Fruit fly (Drosophila melanogaster) whole organism, adult: ENCODE results near the gene CG11619.

Experiments
- CG11617 ChIP-seq: fragments of 200-800 bp; sonication (Bioruptor generic); optimal IDR thresholded peaks from 2 replicates; lab custom pipeline; 2017; ENCODE audit warnings: mild to moderate bottlenecking, missing biosample characterization, missing genetic modification reagents, missing genetic modification characterization
- CG12768 ChIP-seq: fragments of 200-800 bp; sonication (Bioruptor generic); optimal IDR thresholded peaks from 2 replicates; lab custom pipeline; 2017; ENCODE audit warnings: missing biosample characterization, missing genetic modification characterization, mild to moderate bottlenecking, moderate library complexity, missing genetic modification reagents
- CG14711 ChIP-seq: fragments of 200-800 bp; sonication (Bioruptor generic); optimal IDR thresholded peaks from 2 replicates; lab custom pipeline; 2018; ENCODE audit warnings: missing biosample characterization, mild to moderate bottlenecking, missing genetic modification characterization, moderate library complexity
- CG1620 ChIP-seq: fragments of 200-800 bp; sonication (Bioruptor generic); optimal IDR thresholded peaks from 2 replicates; lab custom pipeline; 2016; ENCODE audit warnings: missing biosample characterization, missing genetic modification characterization
- CG33017 ChIP-seq: fragments of 200-800 bp; sonication (Bioruptor generic); optimal IDR thresholded peaks from 2 replicates; lab custom pipeline; 2018; ENCODE audit warnings: missing biosample characterization, mild to moderate bottlenecking, missing genetic modification characterization, moderate library complexity
- CG5204 ChIP-seq: fragments of 200-800 bp; sonication (Bioruptor generic); optimal IDR thresholded peaks from 2 replicates; lab custom pipeline; 2016; ENCODE audit warnings: missing biosample characterization, missing genetic modification characterization
- CG7045 ChIP-seq: fragments of 200-800 bp; sonication (Bioruptor generic); optimal IDR thresholded peaks from 2 replicates; lab custom pipeline; 2017; ENCODE audit warnings: missing biosample characterization, mild to moderate bottlenecking, missing genetic modification characterization
- CG7101 ChIP-seq: fragments of 200-800 bp; sonication (Bioruptor generic); optimal IDR thresholded peaks from 2 replicates; lab custom pipeline; 2018; ENCODE audit warnings: missing biosample characterization, mild to moderate bottlenecking, missing genetic modification characterization, moderate library complexity
- Clk ChIP-seq: fragments of 200-800 bp; sonication (Bioruptor generic); optimal IDR thresholded peaks from 2 replicates; lab custom pipeline; 2017; ENCODE audit warnings: missing biosample characterization, missing genetic modification characterization
- Crg-1 ChIP-seq: fragments of 200-800 bp; sonication (Bioruptor generic); optimal IDR thresholded peaks from 2 replicates; lab custom pipeline; 2016; ENCODE audit warnings: missing biosample characterization, missing genetic modification characterization
- Hr96 ChIP-seq: fragments of 200-800 bp; sonication (Bioruptor generic); optimal IDR thresholded peaks from 2 replicates; lab custom pipeline; 2016; ENCODE audit warnings: missing biosample characterization, missing genetic modification characterization
- Mnt ChIP-seq: fragments of 200-800 bp; sonication (Bioruptor generic); optimal IDR thresholded peaks from 2 replicates; lab custom pipeline; 2016; ENCODE audit warnings: missing biosample characterization, mild to moderate bottlenecking, missing genetic modification characterization
- bab1 ChIP-seq: fragments of 200-800 bp; sonication (Bioruptor generic); optimal IDR thresholded peaks from 3 replicates; lab custom pipeline; 2019; ENCODE audit warnings: missing biosample characterization, mild to moderate bottlenecking, missing genetic modification characterization, moderate library complexity
- cic ChIP-seq: fragments of 200-800 bp; sonication (Bioruptor generic); optimal IDR thresholded peaks from 2 replicates; lab custom pipeline; 2017; ENCODE audit warnings: missing biosample characterization, mild to moderate bottlenecking, missing genetic modification characterization, moderate library complexity
- cnc ChIP-seq, 2 experiments: fragments of >200 bp; optimal IDR thresholded peaks; 2 replicates each; lab custom pipeline; 2017
- kay ChIP-seq: fragments of 200-800 bp; sonication (Bioruptor generic); peaks from one replicate; lab custom pipeline; 2016; ENCODE audit warnings: missing biosample characterization, missing genetic modification characterization, borderline replicate concordance
- ovo ChIP-seq: fragments of 200-800 bp; sonication (Bioruptor generic); optimal IDR thresholded peaks from 2 replicates; lab custom pipeline; 2016; ENCODE audit warnings: missing biosample characterization, missing genetic modification characterization
- pad ChIP-seq: fragments of 200-800 bp; sonication (Bioruptor generic); optimal IDR thresholded peaks from 3 replicates; lab custom pipeline; 2017; ENCODE audit warnings: missing biosample characterization, missing genetic modification characterization, mild to moderate bottlenecking, moderate library complexity, missing genetic modification reagents
- tj ChIP-seq: fragments of 200-800 bp; sonication (Bioruptor generic); optimal IDR thresholded peaks from 3 replicates; lab custom pipeline; 2017; ENCODE audit warnings: missing biosample characterization, mild to moderate bottlenecking, missing genetic modification characterization, moderate library complexity
- toe ChIP-seq: fragments of 200-800 bp; sonication (Bioruptor generic); optimal IDR thresholded peaks from 2 replicates; lab custom pipeline; 2016; ENCODE audit warnings: missing biosample characterization, missing genetic modification characterization

Gene CG11619

DNA sequence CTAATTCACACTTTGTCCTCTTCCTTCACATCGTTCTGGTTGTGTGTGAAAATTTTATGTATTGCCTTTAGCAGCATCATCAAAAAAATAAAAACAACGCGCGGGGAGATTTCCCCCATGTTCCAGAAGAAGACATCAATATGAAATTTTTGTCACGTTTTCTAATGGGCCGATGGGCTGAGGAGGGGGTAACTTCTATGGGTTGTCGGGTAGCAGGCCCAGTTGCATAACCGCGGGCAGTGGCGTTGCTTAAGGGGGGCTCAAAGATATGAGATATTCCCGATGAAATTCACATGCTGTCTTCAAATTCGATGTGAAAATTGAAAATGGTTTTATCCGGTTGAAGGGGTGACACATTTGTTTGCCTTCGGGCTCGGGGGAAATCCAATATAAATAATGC is 30.3 kb upstream of the CG11619 start:
- peak; percentile 12 for TF ChIP-seq tj
- no peak for TF ChIP-seq CG7101

DNA sequence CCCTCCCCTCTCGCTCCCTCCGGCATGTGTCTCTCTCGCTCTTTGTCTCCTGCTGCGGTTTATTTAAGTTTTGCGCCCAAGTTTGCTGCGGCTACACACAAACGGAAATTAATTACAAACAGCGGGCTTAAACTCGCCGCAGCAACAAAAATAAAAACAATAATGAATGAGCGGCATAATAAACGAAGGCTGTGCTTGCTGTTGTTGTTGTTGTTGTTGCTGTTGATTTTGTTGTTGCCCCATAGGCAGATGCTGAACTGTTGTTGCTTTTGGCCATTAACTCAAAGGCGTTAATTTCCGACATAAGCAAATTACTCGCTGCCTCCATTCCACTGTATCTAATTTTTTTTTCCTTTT is 28.7 kb upstream of the CG11619 start:
- TF ChIP-seq kay (GFP tag; lab: Kevin White, UChicago): no peak

DNA sequence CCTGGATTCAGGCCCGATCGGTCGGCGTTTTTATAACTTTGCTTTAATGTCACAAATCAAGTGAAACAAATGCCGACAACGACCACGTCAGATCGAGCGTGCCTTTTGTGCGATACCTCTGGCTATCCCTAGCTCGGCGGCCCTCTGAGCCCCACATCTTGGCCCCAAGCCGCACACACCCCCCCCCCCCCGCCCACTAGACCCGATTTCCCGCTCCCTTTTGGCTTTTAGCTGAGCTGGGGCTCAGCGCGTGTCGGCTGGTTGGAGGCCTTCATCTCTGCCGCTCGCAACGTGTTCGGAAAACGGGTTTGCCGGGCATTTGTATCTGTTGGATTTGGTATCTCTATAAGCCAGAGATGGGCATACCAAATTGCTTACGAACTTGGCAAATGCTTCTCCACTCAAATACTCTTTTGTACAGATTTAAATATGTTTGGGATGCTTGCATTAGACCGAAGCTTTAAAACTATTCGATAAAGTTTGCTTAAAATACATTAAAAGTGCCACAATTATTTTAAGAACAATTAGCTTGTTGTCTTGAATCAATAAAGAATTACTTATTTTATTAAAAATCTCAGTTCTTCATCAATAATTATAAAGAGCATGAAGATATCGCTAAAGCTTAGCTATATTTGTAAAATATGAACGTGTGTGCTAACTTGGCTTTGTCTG is 28.1 kb upstream of the CG11619 start:
- TF ChIP-seq CG7045 (GFP tag; lab: Kevin White, UChicago): no peak
- no peak for TF ChIP-seq CG33017 (tag; lab: Kevin White, UChicago)
- TF ChIP-seq Clk (GFP tag; lab: Kevin White, UChicago): no peak

DNA sequence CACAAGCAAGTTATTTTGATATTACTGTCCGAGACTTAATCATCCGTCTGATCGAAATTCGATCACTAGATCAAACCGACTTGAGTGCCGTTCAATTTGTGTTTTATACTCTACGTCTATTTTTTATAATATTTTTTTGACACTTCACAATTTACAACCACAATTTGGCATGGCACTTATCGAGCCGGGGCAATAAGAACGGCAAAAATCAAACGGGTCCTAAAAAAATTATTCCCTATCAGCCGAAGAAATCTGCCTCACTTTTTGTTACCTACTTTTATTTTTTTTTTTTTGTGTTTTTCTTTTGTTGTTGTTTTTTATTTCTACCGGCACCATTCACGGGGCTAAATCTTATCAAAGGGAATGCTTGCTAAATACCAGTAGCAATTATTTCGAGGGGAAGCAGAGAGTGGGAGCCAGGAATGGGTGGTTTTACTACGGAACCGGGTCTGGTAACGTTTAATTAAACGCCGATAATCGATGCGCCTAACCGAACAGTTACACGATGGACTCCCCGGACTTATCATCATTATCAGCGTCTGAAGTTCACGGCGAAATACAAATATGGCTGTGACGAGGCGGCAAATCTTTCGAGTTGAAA is 27.4 kb upstream of the CG11619 start:
- no peak for TF ChIP-seq CG7101
- no peak for TF ChIP-seq CG33017 (tag; lab: Kevin White, UChicago)
- TF ChIP-seq toe: no peak
- TF ChIP-seq Hr96 (GFP tag; lab: Kevin White, UChicago): peak; percentile 33
- peak; percentile 17 for TF ChIP-seq Mnt (GFP tag; lab: Kevin White, UChicago)
- TF ChIP-seq kay (GFP tag; lab: Kevin White, UChicago): peak; percentile 93
- TF ChIP-seq CG11617 (GFP tag; lab: Kevin White, UChicago): no peak
- TF ChIP-seq CG12768 (GFP tag; lab: Kevin White, UChicago): peak; percentile 49
- TF ChIP-seq bab1: no peak
- no peak for TF ChIP-seq Clk (GFP tag; lab: Kevin White, UChicago)
- TF ChIP-seq ovo: no peak
- TF ChIP-seq CG7045 (GFP tag; lab: Kevin White, UChicago): peak; percentile 23
- no peak for TF ChIP-seq pad (GFP tag; lab: Kevin White, UChicago)
- TF ChIP-seq Crg-1 (GFP tag; lab: Kevin White, UChicago): no peak
- TF ChIP-seq CG5204 (GFP tag; lab: Kevin White, UChicago): no peak
- no peak for TF ChIP-seq CG14711 (tag; lab: Kevin White, UChicago)
- no peak for TF ChIP-seq tj
- TF ChIP-seq cic (GFP tag; lab: Kevin White, UChicago): peak; percentile 97
- TF ChIP-seq CG1620 (GFP tag; lab: Kevin White, UChicago): no peak
- TF ChIP-seq cnc (optimal IDR thresholded peaks at IDR 0.05; lab: Kevin White, UChicago): no peak

DNA sequence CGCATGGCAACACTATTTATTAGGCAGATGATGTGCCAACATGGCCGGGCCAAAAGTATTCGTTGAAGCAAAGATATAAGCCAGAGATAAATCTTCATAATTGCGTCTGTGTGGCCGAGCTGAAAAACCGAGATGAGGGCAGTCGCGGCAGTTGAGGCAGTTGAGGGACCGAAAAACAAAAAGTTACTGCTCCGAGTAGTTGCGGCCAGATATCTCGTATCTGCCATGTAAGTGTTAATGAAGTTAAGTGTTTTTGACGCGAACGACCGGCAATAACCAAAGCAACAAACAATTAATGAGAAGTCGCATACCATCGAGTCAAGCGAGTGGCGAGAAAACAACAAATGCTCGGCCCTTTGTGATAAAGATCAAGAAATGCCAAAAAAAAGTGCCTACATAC is 26.7 kb upstream of the CG11619 start:
- TF ChIP-seq toe (no peak), Clk (GFP tag; lab: Kevin White, UChicago) (no peak), Hr96 (GFP tag; lab: Kevin White, UChicago) (no peak), CG12768 (GFP tag; lab: Kevin White, UChicago) (no peak), kay (GFP tag; lab: Kevin White, UChicago) (no peak), cnc (optimal IDR thresholded peaks at IDR 0.05; lab: Kevin White, UChicago) (no peak), Mnt (GFP tag; lab: Kevin White, UChicago) (no peak), cic (GFP tag; lab: Kevin White, UChicago) (no peak), CG11617 (GFP tag; lab: Kevin White, UChicago) (no peak), CG14711 (tag; lab: Kevin White, UChicago) (no peak), CG7101 (no peak), bab1 (no peak), Crg-1 (GFP tag; lab: Kevin White, UChicago) (no peak), tj (no peak), CG7045 (GFP tag; lab: Kevin White, UChicago) (no peak)

DNA sequence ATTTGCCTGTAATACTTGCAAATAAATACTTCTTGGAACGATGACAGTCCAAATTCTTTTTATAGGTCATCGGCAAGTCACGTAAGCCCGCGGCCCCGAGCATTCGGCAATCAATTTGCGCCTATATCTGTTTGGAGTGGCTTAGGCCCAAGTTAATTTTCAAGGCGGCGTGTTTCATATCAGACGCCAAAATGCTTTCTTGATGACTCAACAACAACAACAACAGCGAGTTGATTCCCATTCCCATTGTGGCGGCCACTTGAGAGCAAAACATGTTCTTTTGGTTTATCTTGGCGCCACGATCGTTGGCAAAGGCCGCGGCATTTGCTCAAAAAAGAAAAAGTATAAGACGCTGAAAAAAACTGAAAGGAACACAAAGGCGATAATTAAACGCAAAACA is 26.0 kb upstream of the CG11619 start:
- TF ChIP-seq CG14711 (tag; lab: Kevin White, UChicago) (no peak), tj (no peak), CG11617 (GFP tag; lab: Kevin White, UChicago) (no peak), CG33017 (tag; lab: Kevin White, UChicago) (no peak), bab1 (no peak), kay (GFP tag; lab: Kevin White, UChicago) (no peak)

DNA sequence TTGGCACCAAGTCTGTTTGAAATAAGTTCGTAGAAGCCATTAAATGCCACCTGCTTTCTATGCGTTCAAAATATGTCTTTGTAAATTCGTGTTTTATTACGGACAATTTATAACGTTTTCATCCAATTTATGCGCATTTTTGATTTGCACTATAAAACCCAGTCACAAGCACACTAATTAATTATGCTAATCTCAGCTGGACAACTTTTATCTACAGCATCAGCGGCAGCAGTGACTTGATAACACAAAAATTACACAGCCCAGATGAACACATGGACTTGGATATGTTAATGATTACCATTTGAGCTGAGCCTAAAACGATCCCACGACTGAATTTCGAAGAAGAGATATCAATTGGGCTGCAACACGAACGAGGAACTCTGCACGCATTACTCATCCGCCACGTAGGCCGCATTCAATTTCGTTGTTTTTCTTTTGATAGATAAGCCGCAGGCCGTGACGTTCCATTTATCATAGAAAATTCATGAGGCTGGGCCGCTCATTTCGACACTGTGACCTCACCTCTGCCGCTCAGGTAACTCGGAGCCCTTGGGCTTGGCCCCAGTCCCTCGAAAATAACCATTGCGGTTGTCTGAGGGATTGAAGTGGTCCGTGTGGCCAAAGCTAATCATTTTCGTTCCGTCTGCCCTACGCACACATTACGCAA is 25.1 kb upstream of the CG11619 start:
- no peak for TF ChIP-seq CG11617 (GFP tag; lab: Kevin White, UChicago)
- TF ChIP-seq CG7045 (GFP tag; lab: Kevin White, UChicago): no peak
- TF ChIP-seq bab1: no peak
